Fruit fly (Drosophila melanogaster) whole organism, pupa: ENCODE results near the gene Mlp84B.
A peak's percentile ranks its signal among the peaks of the same experiment; 100 is the strongest.

Experiments used
- CG10348 ChIP-seq: fragments of 200-800 bp; sonication (Bioruptor generic); IDR thresholded peaks from 2 replicates; pipeline ENCODE4 v1.3.6; 2022; ENCODE audit warnings: missing biosample characterization, missing genetic modification characterization
- CG12605 ChIP-seq: fragments of 200-800 bp; sonication (Bioruptor generic); IDR thresholded peaks from 2 replicates; pipeline ENCODE4 v1.3.6; 2022; ENCODE audit warnings: missing biosample characterization, missing genetic modification characterization
- CG13204 ChIP-seq: fragments of 200-800 bp; sonication (Bioruptor generic); optimal IDR thresholded peaks from 2 replicates; lab custom pipeline; 2018; ENCODE audit warnings: missing biosample characterization, mild to moderate bottlenecking, missing genetic modification characterization, moderate library complexity
- CG14655 ChIP-seq: fragments of 200-800 bp; sonication (Bioruptor generic); optimal IDR thresholded peaks from 3 replicates; lab custom pipeline; 2017; ENCODE audit warnings: mild to moderate bottlenecking, missing biosample characterization, missing genetic modification reagents, missing genetic modification characterization
- CG15710 ChIP-seq: fragments of 200-800 bp; sonication (Bioruptor generic); optimal IDR thresholded peaks from 2 replicates; lab custom pipeline; 2018; ENCODE audit warnings: missing biosample characterization, mild to moderate bottlenecking, missing genetic modification characterization, moderate library complexity
- CG17806 ChIP-seq: fragments of 200-800 bp; sonication (Bioruptor generic); optimal IDR thresholded peaks from 2 replicates; lab custom pipeline; 2018; ENCODE audit warnings: missing biosample characterization, mild to moderate bottlenecking, missing genetic modification characterization, moderate library complexity
- CG32121 ChIP-seq: fragments of 200-800 bp; sonication (Bioruptor generic); IDR thresholded peaks from 2 replicates; pipeline ENCODE4 v1.3.6; 2022; ENCODE audit warnings: missing biosample characterization, missing genetic modification characterization
- CG34367 ChIP-seq: fragments of 200-800 bp; sonication (Bioruptor generic); optimal IDR thresholded peaks from 2 replicates; lab custom pipeline; 2018; ENCODE audit warnings: missing biosample characterization, mild to moderate bottlenecking, missing genetic modification characterization
- CG4496 ChIP-seq: fragments of 200-800 bp; sonication (Bioruptor generic); IDR thresholded peaks from 3 replicates; pipeline ENCODE4 v1.3.6; 2022; ENCODE audit warnings: missing biosample characterization, missing genetic modification characterization
- CG8159 ChIP-seq: fragments of 200-800 bp; sonication (Bioruptor generic); optimal IDR thresholded peaks from 3 replicates; lab custom pipeline; 2018; ENCODE audit warnings: missing biosample characterization, mild to moderate bottlenecking, missing genetic modification characterization, moderate library complexity
- CG8301 ChIP-seq: fragments of 200-800 bp; sonication (Bioruptor generic); optimal IDR thresholded peaks from 2 replicates; lab custom pipeline; 2018; ENCODE audit warnings: missing biosample characterization, mild to moderate bottlenecking, missing genetic modification characterization
- CG9948 ChIP-seq: fragments of 200-800 bp; sonication (Bioruptor generic); optimal IDR thresholded peaks from 2 replicates; lab custom pipeline; 2018; ENCODE audit warnings: missing biosample characterization, mild to moderate bottlenecking, missing genetic modification characterization, moderate library complexity
- D1 ChIP-seq: fragments of 200-800 bp; sonication (Bioruptor generic); optimal IDR thresholded peaks from 2 replicates; lab custom pipeline; 2018; ENCODE audit warnings: missing biosample characterization, mild to moderate bottlenecking, missing genetic modification characterization, moderate library complexity
- EcR ChIP-seq: fragments of 200-800 bp; sonication (Bioruptor generic); optimal IDR thresholded peaks from 3 replicates; lab custom pipeline; 2019; ENCODE audit warnings: missing biosample characterization, missing genetic modification characterization, mild to moderate bottlenecking, moderate library complexity, missing genetic modification reagents
- Ets98B ChIP-seq: fragments of 200-800 bp; sonication (Bioruptor generic); IDR thresholded peaks from 2 replicates; pipeline ENCODE4 v1.3.6; 2022; ENCODE audit warnings: missing biosample characterization, missing genetic modification characterization
- Pif1A ChIP-seq: fragments of 200-800 bp; sonication (Bioruptor generic); optimal IDR thresholded peaks from 3 replicates; lab custom pipeline; 2016; ENCODE audit warnings: missing biosample characterization, missing genetic modification characterization
- Pif1B ChIP-seq: fragments of 200-800 bp; sonication (Bioruptor generic); optimal IDR thresholded peaks from 3 replicates; lab custom pipeline; 2016; ENCODE audit warnings: missing biosample characterization, missing genetic modification characterization
- Snoo ChIP-seq: fragments of 200-800 bp; sonication (Bioruptor generic); optimal IDR thresholded peaks from 3 replicates; lab custom pipeline; 2017; ENCODE audit warnings: missing biosample characterization, mild to moderate bottlenecking, missing genetic modification characterization, inconsistent platforms
- fd96Ca ChIP-seq: fragments of 200-800 bp; sonication (Bioruptor generic); IDR thresholded peaks from 3 replicates; pipeline ENCODE4 v1.3.6; 2022; ENCODE audit warnings: missing biosample characterization, missing genetic modification characterization
- gl ChIP-seq: fragments of 200-800 bp; sonication (Bioruptor generic); optimal IDR thresholded peaks from 2 replicates; lab custom pipeline; 2018; ENCODE audit warnings: missing biosample characterization, mild to moderate bottlenecking, missing genetic modification characterization
- rn ChIP-seq: fragments of 200-800 bp; sonication (Bioruptor generic); IDR thresholded peaks from 2 replicates; pipeline ENCODE4 v1.3.6; 2022; ENCODE audit warnings: missing biosample characterization, missing genetic modification characterization

Mlp84B gene

DNA sequence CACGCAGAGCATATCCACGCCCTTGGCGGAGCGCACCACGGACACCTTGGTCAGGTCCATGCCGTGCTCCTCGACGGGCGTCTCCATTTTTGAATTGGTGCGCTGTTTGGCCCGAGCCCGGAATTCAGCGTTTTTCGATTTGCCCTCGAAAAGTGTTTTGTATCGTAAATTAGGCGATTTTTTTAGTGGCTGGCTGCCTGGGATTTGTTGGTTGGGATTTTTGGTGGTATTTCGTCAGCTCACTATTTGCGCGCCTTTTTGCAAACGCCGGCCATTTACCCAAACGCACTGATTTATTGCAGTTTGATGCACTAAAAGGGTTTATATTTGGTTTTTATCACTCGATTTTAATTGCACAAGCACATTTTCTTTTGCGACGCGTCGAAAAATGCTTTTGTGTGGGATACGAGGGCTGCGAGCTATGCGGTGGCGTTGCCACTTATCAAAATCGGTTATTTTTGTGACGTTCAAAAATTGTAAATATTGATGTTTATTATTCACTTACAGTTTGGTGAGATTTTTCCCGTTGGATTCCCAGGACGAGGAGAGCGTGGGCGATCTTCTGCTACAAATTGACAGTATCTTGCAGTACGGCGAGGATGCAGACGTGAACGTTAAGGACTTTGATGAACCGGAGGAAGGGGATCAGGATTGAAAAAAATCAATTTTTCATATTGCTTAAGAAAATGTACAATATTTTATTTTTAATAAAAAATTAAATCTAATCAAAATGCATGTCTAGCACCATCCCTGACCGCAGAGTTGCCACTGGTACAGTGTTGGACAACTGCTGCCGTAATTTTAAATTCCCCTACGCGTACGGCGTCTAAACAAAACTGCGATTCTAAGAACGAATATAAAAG is 33.2 kb upstream of the Mlp84B start, which contains the start of the genes gfzf and Sas-4:
TSS of gene gfzf (minus strand) at position 425 of the 863 bp plus-strand sequence.
TSS of gene Sas-4 (plus strand) at position 824 of the 863 bp plus-strand sequence.
- TF ChIP-seq Ets98B (peak; percentile 29; the same call in 1 of the 2 replicates), CG4496 (GFP tag; lab: Robert Waterston, UW) (peak; percentile 64; the same call in 2 of the 3 replicates), EcR (GFP tag; lab: Kevin White, UChicago) (no peak), Pif1B (GFP tag; lab: Kevin White, UChicago) (no peak), Snoo (tag; lab: Kevin White, UChicago) (peak; percentile 62), CG34367 (tag; lab: Kevin White, UChicago) (peak; percentile 51), CG15710 (tag; lab: Kevin White, UChicago) (peak; percentile 62), CG17806 (tag; lab: Kevin White, UChicago) (peak; percentile 50), gl (tag; lab: Kevin White, UChicago) (no peak), CG13204 (GFP tag; lab: Kevin White, UChicago) (no peak), Pif1A (GFP tag; lab: Kevin White, UChicago) (no peak), CG8159 (tag; lab: Kevin White, UChicago) (no peak), fd96Ca (GFP tag; lab: Robert Waterston, UW) (peak; percentile 84), CG12605 (GFP tag; lab: Robert Waterston, UW) (0 out of 2 replicates have a peak, but pooled peaks have one; percentile 8), CG14655 (GFP tag; lab: Kevin White, UChicago) (no peak), rn (GFP tag; lab: Robert Waterston, UW) (peak; percentile 43; the same call in 1 of the 2 replicates), D1 (tag; lab: Kevin White, UChicago) (no peak), CG8301 (tag; lab: Kevin White, UChicago) (no peak), CG9948 (peak; percentile 39), CG10348 (GFP tag; lab: Robert Waterston, UW) (no peak), CG32121 (GFP tag; lab: Robert Waterston, UW) (no peak; the same call in 1 of the 2 replicates)

DNA sequence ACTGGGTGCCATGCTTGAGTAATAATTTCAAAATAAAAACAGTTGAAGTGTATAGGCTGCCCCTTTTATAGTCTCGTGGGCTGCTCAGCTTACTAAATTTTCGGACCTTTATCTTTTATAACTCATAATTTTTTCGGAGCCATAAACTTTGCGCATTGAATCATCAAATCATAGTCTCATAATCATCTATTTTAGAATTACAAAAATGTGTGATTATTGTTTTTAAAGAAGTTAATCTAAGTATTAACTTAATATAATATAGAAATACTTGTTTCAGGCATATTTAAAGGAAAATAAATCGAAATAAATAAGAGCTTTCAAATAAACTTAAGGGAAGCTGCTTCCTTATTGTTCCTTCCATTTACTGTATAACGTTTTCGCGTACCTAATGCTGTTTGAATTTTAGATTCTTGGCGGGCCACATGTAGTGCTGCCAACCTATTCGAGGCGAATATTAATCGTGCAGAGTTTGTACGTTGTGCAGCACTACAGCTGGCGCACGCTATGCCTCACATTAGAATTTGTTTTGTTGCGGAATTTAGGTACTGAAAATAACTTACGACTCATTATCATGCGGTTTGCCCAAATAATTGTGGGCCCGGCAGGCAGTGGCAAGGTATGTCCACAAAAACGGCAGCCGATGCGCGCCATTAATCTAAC is 26.8 kb upstream of the Mlp84B start, which contains the start of the genes CG14610 and CG2656:
TSS of gene CG14610 (minus strand) at position 51 of the 660 bp plus-strand sequence.
TSS of gene CG2656 (plus strand) at position 480 of the 660 bp plus-strand sequence.
- TF ChIP-seq CG13204 (GFP tag; lab: Kevin White, UChicago) (no peak), Pif1A (GFP tag; lab: Kevin White, UChicago) (no peak), gl (tag; lab: Kevin White, UChicago) (no peak), Ets98B (no peak; the same call in 1 of the 2 replicates), CG32121 (GFP tag; lab: Robert Waterston, UW) (peak; percentile 34; the same call in 1 of the 2 replicates), CG14655 (GFP tag; lab: Kevin White, UChicago) (no peak), Snoo (tag; lab: Kevin White, UChicago) (peak; percentile 50), CG8301 (tag; lab: Kevin White, UChicago) (no peak), CG4496 (GFP tag; lab: Robert Waterston, UW) (no peak; the same call in 1 of the 3 replicates), D1 (tag; lab: Kevin White, UChicago) (peak; percentile 57), CG9948 (no peak), rn (GFP tag; lab: Robert Waterston, UW) (no peak), CG8159 (tag; lab: Kevin White, UChicago) (no peak)

DNA sequence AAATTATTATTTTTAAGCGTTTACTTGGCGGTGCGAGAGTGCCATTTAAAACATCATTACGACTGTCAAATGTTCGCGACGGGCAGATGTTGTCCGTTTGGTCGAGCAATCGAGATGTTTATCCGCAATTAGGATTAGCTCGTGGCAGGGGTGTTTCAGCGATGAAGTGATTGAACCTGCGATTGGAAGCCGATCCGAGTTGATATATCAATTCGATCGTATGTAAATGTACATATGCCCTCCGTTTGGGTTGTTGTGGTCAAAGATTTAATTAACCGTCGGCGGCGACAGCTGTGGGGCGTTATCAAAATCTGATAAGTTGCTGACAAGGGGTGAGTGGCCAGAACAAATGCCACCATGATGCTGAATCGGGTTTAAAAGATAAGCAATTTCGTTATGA is 25.0 kb upstream of the Mlp84B start:
- TF ChIP-seq CG13204 (GFP tag; lab: Kevin White, UChicago) (no peak), EcR (GFP tag; lab: Kevin White, UChicago) (no peak), CG12605 (GFP tag; lab: Robert Waterston, UW) (no peak)

DNA sequence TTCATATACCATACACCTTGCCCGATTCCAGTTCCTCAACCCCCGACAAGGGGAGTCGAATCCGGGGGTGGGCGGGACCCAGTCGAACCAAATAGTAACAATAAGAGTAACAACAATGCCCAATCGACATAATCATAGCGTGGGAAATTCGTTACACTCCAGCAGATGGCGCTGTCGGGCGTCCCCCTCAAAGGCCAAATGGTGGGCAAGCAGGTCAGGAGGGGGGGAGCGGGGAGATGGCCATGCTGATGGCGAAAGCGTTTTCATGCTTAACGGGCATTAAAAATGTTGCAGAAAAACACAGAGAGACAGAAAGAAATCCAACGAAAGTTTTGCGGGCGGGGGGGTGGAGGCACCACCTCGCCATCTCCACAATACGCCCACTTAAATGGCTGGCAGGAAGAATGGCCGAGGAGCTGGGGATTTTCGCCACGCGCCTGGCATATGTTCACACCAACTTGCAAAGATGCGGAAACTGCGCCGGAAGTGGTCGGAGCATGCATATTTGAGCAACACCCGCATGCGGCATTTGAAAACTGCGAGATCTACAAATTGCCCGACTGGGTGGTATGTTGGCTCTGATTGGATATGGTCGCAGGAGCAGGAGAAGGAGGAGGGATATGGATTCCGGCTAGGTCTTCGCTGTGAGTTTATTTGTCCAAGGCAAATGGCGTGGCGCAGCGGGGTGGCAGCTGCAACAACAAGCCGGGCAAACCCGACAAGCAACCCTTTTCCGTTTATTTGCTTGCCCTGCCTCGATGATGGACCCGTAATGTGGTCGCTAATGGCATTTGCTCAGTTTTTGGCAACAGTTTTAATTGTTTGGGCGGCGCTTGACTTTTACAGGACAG is 21.9 kb upstream of the Mlp84B start:
- TF ChIP-seq CG13204 (GFP tag; lab: Kevin White, UChicago) = no peak
- no peak for TF ChIP-seq Pif1A (GFP tag; lab: Kevin White, UChicago)
- TF ChIP-seq D1 (tag; lab: Kevin White, UChicago) = no peak
- no peak for TF ChIP-seq fd96Ca (GFP tag; lab: Robert Waterston, UW)
- no peak for TF ChIP-seq Ets98B
- TF ChIP-seq rn (GFP tag; lab: Robert Waterston, UW) = no peak
- no peak for TF ChIP-seq CG4496 (GFP tag; lab: Robert Waterston, UW)
- TF ChIP-seq CG15710 (tag; lab: Kevin White, UChicago) = no peak

DNA sequence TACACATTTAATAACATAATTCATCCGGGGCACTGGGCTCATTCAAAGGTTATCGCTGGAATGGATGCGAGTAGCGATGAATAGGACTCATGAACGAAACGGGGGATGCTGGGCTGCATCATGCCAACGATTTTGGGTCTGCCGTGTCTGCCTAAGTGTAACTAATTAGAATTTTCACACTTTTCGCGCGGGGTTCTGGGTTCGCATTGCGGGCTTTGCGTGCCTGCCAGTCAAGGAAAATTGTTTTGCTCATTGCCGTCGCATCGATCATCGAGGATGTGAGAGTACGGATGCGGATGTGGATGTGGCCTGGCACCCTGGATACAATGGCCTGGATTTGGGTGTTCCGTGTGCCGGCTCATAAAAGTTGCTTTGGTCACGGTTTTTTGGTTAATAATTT is 20.5 kb upstream of the Mlp84B start:
- no peak for TF ChIP-seq CG14655 (GFP tag; lab: Kevin White, UChicago)
- no peak for TF ChIP-seq CG12605 (GFP tag; lab: Robert Waterston, UW)
- TF ChIP-seq rn (GFP tag; lab: Robert Waterston, UW) = no peak
